Fruit fly (Drosophila melanogaster): ENCODE results near the gene CG14811.

CG14811 gene

DNA sequence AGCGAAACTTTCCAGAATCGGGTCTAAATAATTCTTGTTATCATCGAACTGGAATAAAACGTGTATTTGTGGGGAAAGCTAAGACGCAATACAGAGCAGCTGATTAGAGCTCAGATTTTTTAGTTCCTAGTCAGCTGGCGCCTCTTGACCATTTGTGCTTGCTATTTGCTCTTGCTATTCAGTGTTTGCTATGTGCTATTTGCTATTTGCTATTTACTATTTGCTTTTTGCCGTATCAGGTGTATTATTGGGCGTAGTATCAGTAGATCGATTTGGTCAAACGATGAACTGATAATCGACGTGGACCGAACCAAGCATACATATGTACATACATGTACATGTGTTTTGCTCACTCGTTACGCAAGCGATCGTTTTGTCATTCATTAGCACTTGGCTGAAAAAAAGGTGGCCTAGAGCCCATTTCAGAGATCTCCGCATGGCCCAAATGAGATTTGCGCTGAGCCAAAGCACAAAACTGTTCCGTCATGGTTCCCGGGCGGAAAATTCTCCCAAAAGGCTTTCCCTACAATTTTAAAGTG is 23.3 kb upstream of the CG14811 start:
- TF ChIP-seq CG8478 (optimal IDR thresholded peaks at IDR 0.05): no peak
- TF ChIP-seq usp (GFP tag; optimal IDR thresholded peaks at IDR 0.05): no peak
- no peak for TF ChIP-seq EcR (GFP tag; optimal IDR thresholded peaks at IDR 0.05)
- TF ChIP-seq Dll (optimal IDR thresholded peaks at IDR 0.05): no peak
- TF ChIP-seq pan (optimal IDR thresholded peaks at IDR 0.05): no peak
- no peak for TF ChIP-seq psq (optimal IDR thresholded peaks at IDR 0.05)

- TF ChIP-seq CG8478 (optimal IDR thresholded peaks at IDR 0.05) (no peak), usp (GFP tag; optimal IDR thresholded peaks at IDR 0.05) (no peak), EcR (GFP tag; optimal IDR thresholded peaks at IDR 0.05) (no peak), psq (optimal IDR thresholded peaks at IDR 0.05) (no peak), pan (optimal IDR thresholded peaks at IDR 0.05) (no peak), Dll (optimal IDR thresholded peaks at IDR 0.05) (no peak)
Measured at dm6 chrX:1842875-1843274, 20.7 kb upstream of the CG14811 start.

DNA sequence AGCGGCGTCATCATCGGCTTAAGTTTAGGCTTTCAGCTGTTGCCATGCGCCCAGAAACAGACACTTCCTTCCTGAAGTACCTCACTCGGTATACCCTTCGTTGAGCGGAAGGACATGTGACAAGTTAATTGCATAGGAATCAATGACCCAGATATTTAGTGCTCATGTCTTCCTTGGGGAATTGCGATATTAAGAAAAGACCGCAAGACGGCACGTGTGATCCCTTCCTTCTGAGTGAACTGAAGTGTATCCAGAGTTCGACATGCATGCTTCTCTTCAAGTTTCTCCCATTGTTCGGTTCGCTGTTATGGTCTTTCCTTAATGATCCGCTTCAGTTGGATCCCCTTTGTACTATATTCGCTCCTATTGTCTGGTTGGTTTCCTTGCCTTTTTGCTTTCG is 18.3 kb upstream of the CG14811 start:
- TF ChIP-seq EcR (GFP tag; optimal IDR thresholded peaks at IDR 0.05) (no peak), CG8478 (optimal IDR thresholded peaks at IDR 0.05) (no peak), usp (GFP tag; optimal IDR thresholded peaks at IDR 0.05) (no peak), psq (optimal IDR thresholded peaks at IDR 0.05) (no peak), pan (optimal IDR thresholded peaks at IDR 0.05) (no peak), Dll (optimal IDR thresholded peaks at IDR 0.05) (no peak)

dm6 chrX:1834702-1835376 is 12.7 kb upstream of the CG14811 start:
- TF ChIP-seq pan (optimal IDR thresholded peaks at IDR 0.05) (no peak), EcR (GFP tag; optimal IDR thresholded peaks at IDR 0.05) (no peak), CG8478 (optimal IDR thresholded peaks at IDR 0.05) (no peak), usp (GFP tag; optimal IDR thresholded peaks at IDR 0.05) (no peak), psq (optimal IDR thresholded peaks at IDR 0.05) (no peak), Dll (optimal IDR thresholded peaks at IDR 0.05) (no peak)

- no peak for TF ChIP-seq psq (optimal IDR thresholded peaks at IDR 0.05)
- TF ChIP-seq pan (optimal IDR thresholded peaks at IDR 0.05): no peak
- TF ChIP-seq CG8478 (optimal IDR thresholded peaks at IDR 0.05): no peak
- TF ChIP-seq Dll (optimal IDR thresholded peaks at IDR 0.05): no peak
- no peak for TF ChIP-seq usp (GFP tag; optimal IDR thresholded peaks at IDR 0.05)
- no peak for TF ChIP-seq EcR (GFP tag; optimal IDR thresholded peaks at IDR 0.05)
Measured at dm6 chrX:1832699-1833098, 10.5 kb upstream of the CG14811 start.

DNA sequence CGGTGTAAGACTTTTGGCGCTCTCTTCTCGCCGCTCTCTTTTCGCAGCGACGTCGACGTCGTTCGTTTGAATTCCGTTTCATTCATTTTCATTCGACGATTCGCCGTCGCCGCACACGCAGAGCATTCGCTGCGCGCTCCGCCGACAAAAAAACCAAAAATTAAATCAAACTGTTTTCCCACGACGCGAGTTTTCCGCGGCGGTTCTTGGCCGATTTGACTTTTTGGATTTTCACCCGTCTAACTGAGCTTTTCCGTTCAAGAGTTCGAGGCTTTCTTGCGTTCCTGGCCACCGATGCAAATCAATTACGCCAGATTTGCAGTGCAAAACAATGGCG is 9.0 kb upstream of the CG14811 start:
- TF ChIP-seq EcR (GFP tag; optimal IDR thresholded peaks at IDR 0.05) (peak in 1 of 2 experiments; percentile 38), CG8478 (optimal IDR thresholded peaks at IDR 0.05) (no peak), pan (optimal IDR thresholded peaks at IDR 0.05) (no peak)

DNA sequence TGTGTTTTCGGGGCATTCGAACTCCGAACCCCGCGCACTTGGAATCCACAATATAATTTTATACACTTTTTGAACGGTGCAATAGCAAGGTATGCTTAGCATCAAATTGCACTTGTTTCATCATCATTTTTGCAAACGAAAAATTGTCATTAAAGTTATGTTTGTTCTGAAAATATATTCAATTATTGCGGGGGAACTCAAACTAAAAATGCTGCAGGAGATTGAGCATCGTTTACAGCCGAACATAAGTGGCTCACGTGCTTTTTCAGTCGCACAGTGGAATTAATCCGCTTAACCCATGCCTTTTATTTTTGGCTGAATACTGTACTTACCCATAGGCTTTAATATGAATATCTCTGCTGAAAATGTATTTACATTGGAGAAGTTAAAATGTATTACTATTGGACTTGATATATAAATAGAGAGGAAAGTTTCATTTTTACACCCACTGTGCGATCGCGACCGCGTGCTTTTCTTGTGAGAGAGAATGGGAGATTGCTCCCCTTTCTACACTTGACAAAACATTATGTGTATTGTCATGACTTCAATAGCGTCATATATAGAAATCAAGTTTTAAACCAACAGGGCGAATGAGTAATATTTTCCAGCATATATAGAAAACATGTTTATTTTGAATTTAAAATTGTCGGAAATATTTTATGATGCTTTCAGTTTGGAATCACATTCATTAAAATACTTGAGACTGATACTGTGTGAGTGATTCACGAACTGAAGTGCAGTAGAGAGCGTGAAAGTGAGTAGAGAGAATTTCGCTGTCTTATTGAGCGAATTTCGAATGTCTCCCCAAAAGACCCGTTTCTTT is 8.4 kb upstream of the CG14811 start:
- TF ChIP-seq EcR (GFP tag; optimal IDR thresholded peaks at IDR 0.05) (peak in 1 of 2 experiments; percentile 12), psq (optimal IDR thresholded peaks at IDR 0.05) (no peak), Dll (optimal IDR thresholded peaks at IDR 0.05) (no peak), CG8478 (optimal IDR thresholded peaks at IDR 0.05) (no peak)

dm6 chrX:1828097-1828496 is 5.9 kb upstream of the CG14811 start:
- peak; percentile 39 for TF ChIP-seq EcR (GFP tag; optimal IDR thresholded peaks at IDR 0.05)
- TF ChIP-seq usp (GFP tag; optimal IDR thresholded peaks at IDR 0.05): no peak
- no peak for TF ChIP-seq psq (optimal IDR thresholded peaks at IDR 0.05)

DNA sequence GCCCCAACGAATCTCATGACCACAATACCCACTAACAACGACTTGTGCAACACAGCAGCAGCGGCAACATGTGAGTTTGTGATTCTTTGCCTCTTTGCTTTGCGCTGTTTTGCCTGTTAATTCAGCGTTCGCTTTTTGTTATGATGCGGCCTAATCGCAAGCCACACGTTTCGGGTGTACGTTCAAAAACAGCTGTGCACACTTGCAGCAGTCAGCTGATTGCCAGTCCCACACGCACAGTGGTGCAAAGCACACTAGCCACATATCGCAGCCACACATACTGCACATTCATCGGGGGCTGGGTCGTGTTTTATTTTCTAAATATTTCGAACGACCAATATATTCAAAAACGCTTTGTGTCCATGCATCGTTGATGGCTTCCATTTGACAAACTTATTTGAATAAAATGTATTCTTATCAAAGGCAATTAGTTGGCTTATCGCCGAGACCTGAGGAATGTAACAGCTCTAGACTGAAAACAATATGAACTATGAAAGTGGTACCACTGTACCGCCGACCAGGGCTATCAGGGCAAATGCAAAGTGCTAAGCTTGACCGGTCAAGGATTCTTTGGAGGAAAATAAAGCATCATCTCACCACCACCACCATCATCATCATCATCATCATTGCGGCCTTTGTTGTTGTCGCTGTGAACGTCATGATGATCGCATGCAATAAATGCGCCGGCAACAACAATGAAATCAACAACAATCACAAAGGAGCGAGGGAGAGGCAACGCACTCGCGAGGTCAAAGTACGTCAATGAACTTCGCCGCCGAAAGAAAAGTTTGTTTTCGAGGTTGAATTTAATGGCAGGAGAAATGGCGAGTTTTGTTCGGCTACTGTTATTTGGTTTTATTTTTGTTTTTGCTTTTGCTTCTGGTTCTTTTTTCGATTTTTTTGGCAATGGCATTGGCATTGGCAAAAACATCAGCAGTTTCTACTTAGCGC is 4.0 kb upstream of the CG14811 start:
- TF ChIP-seq Dll (optimal IDR thresholded peaks at IDR 0.05) (no peak), psq (optimal IDR thresholded peaks at IDR 0.05) (no peak), EcR (GFP tag; optimal IDR thresholded peaks at IDR 0.05) (peak; percentile 63 to 72), CG8478 (optimal IDR thresholded peaks at IDR 0.05) (no peak), usp (GFP tag; optimal IDR thresholded peaks at IDR 0.05) (no peak), pan (optimal IDR thresholded peaks at IDR 0.05) (no peak)

- TF ChIP-seq pan (optimal IDR thresholded peaks at IDR 0.05): peak; percentile 94
- TF ChIP-seq EcR (GFP tag; optimal IDR thresholded peaks at IDR 0.05): peak in 1 of 2 experiments; percentile 68
- no peak for TF ChIP-seq psq (optimal IDR thresholded peaks at IDR 0.05)
- TF ChIP-seq usp (GFP tag; optimal IDR thresholded peaks at IDR 0.05): no peak
- no peak for TF ChIP-seq Dll (optimal IDR thresholded peaks at IDR 0.05)
Measured at dm6 chrX:1824610-1824948, 2.4 kb upstream of the CG14811 start.

- TF ChIP-seq pan (optimal IDR thresholded peaks at IDR 0.05) (no peak), psq (optimal IDR thresholded peaks at IDR 0.05) (no peak), EcR (GFP tag; optimal IDR thresholded peaks at IDR 0.05) (no peak), Dll (optimal IDR thresholded peaks at IDR 0.05) (no peak), CG8478 (optimal IDR thresholded peaks at IDR 0.05) (no peak), usp (GFP tag; optimal IDR thresholded peaks at IDR 0.05) (no peak)
Measured at dm6 chrX:1823883-1824609, 1.9 kb upstream of the CG14811 start.

All from whole organism.